Fruit fly (Drosophila melanogaster): ENCODE measurements around the gene Arl2.

dm6 chr3R:8340675-8341275 is at the start of gene Arl2, which contains the start of gene COX7A:
- no peak for TF ChIP-seq ttk (optimal IDR thresholded peaks at IDR 0.05)
- TF ChIP-seq psq (optimal IDR thresholded peaks at IDR 0.05), result no peak

All from Kc167 (cell line).